Fruit fly (Drosophila melanogaster) whole organism, embryonic: ENCODE data around the gene Fatp1.

Experiments
- BEAF-32 ChIP-seq: fragments of 200-800 bp; sonication (Bioruptor generic); optimal IDR thresholded peaks from 3 replicates; lab custom pipeline; 2017; ENCODE audit warnings: missing biosample characterization, missing genetic modification characterization, mild to moderate bottlenecking, moderate library complexity, missing genetic modification reagents
- CG10274 ChIP-seq: fragments of 200-800 bp; sonication (Bioruptor generic); optimal IDR thresholded peaks from 3 replicates; lab custom pipeline; 2017; ENCODE audit warnings: missing biosample characterization, mild to moderate bottlenecking, missing genetic modification characterization
- CG10431 ChIP-seq: fragments of 200-800 bp; sonication (Bioruptor generic); optimal IDR thresholded peaks from 3 replicates; lab custom pipeline; 2018; ENCODE audit warnings: missing biosample characterization, mild to moderate bottlenecking, missing genetic modification characterization
- CG11398 ChIP-seq: fragments of 200-800 bp; sonication (Bioruptor generic); optimal IDR thresholded peaks from 2 replicates; lab custom pipeline; 2016; ENCODE audit warnings: missing biosample characterization, missing genetic modification characterization
- CG11560 ChIP-seq: fragments of 200-800 bp; sonication (Bioruptor generic); IDR thresholded peaks from 3 replicates; pipeline ENCODE4 v1.3.6; 2022; ENCODE audit warnings: missing biosample characterization, missing genetic modification characterization
- CG12104 ChIP-seq: fragments of 200-800 bp; sonication (Bioruptor generic); optimal IDR thresholded peaks from 3 replicates; lab custom pipeline; 2016; ENCODE audit warnings: missing biosample characterization, missing genetic modification characterization
- CG12744 ChIP-seq: fragments of 200-800 bp; sonication (Bioruptor generic); optimal IDR thresholded peaks from 2 replicates; lab custom pipeline; 2016; ENCODE audit warnings: missing biosample characterization, missing genetic modification characterization
- CG13123 ChIP-seq: fragments of 200-800 bp; sonication (Bioruptor generic); optimal IDR thresholded peaks from 2 replicates; lab custom pipeline; 2016; ENCODE audit warnings: missing biosample characterization, missing genetic modification characterization
- CG14014 ChIP-seq: fragments of 200-800 bp; sonication (Bioruptor generic); IDR thresholded peaks from 2 replicates; pipeline ENCODE4 v1.3.6; 2022; ENCODE audit warnings: missing biosample characterization, missing genetic modification characterization
- CG14050 ChIP-seq: fragments of 200-800 bp; sonication (Bioruptor generic); IDR thresholded peaks from 3 replicates; pipeline ENCODE4 v1.3.6; 2022; ENCODE audit warnings: missing biosample characterization, missing genetic modification characterization
- CG15514 ChIP-seq: fragments of 200-800 bp; sonication (Bioruptor generic); optimal IDR thresholded peaks from 3 replicates; lab custom pipeline; 2017; ENCODE audit warnings: missing biosample characterization, missing genetic modification characterization, mild to moderate bottlenecking, moderate library complexity, missing genetic modification reagents
- CG17328 ChIP-seq: fragments of 200-800 bp; sonication (Bioruptor generic); IDR thresholded peaks from 2 replicates; pipeline ENCODE4 v1.3.6; 2022; ENCODE audit warnings: missing biosample characterization, missing genetic modification characterization
- CG17612 ChIP-seq: fragments of 200-800 bp; sonication (Bioruptor generic); IDR thresholded peaks from 2 replicates; pipeline ENCODE4 v1.3.6; 2022; ENCODE audit warnings: missing biosample characterization, missing genetic modification characterization
- CG18011 ChIP-seq: fragments of 200-800 bp; sonication (Bioruptor generic); optimal IDR thresholded peaks from 2 replicates; lab custom pipeline; 2017; ENCODE audit warnings: missing biosample characterization, missing genetic modification characterization, mild to moderate bottlenecking, moderate library complexity, missing genotype
- CG18476 ChIP-seq: fragments of 200-800 bp; sonication (Bioruptor generic); optimal IDR thresholded peaks from 2 replicates; lab custom pipeline; 2016; ENCODE audit warnings: missing biosample characterization, mild to moderate bottlenecking, missing genetic modification characterization
- CG18619 ChIP-seq: fragments of 200-800 bp; sonication (Bioruptor generic); optimal IDR thresholded peaks from 3 replicates; lab custom pipeline; 2017; ENCODE audit warnings: missing biosample characterization, mild to moderate bottlenecking, missing genetic modification characterization
- CG31224 ChIP-seq: fragments of 200-800 bp; sonication (Bioruptor generic); IDR thresholded peaks from 2 replicates; pipeline ENCODE4 v1.3.6; 2022; ENCODE audit warnings: missing biosample characterization, missing genetic modification characterization
- CG31441 ChIP-seq: fragments of 200-800 bp; sonication (Bioruptor generic); IDR thresholded peaks from 2 replicates; pipeline ENCODE4 v1.3.6; 2022; ENCODE audit warnings: missing biosample characterization, missing genetic modification characterization
- CG32532 ChIP-seq: fragments of 200-800 bp; sonication (Bioruptor generic); IDR thresholded peaks from 2 replicates; pipeline ENCODE4 v1.3.6; 2022; ENCODE audit warnings: missing biosample characterization, missing genetic modification characterization
- CG34422 ChIP-seq: fragments of 200-800 bp; sonication (Bioruptor generic); IDR thresholded peaks from 3 replicates; pipeline ENCODE4 v1.3.6; 2022; ENCODE audit warnings: missing biosample characterization, missing genetic modification characterization
- CG4730 ChIP-seq: fragments of 200-800 bp; sonication (Bioruptor generic); IDR thresholded peaks from 2 replicates; pipeline ENCODE4 v1.3.6; 2022; ENCODE audit warnings: missing biosample characterization, missing genetic modification characterization
- CG6254 ChIP-seq: fragments of 200-800 bp; sonication (Bioruptor generic); optimal IDR thresholded peaks from 3 replicates; lab custom pipeline; 2017; ENCODE audit warnings: mild to moderate bottlenecking, missing biosample characterization, missing genetic modification reagents, missing genetic modification characterization
- CG8290 ChIP-seq, 3 experiments: fragments of 200-800 bp; sonication (Bioruptor generic); optimal IDR thresholded peaks; 2 replicates each; lab custom pipeline; 2016 to 2019; ENCODE audit warnings: missing biosample characterization in 3 of 3, missing genetic modification characterization in 3 of 3, mild to moderate bottlenecking in 2 of 3, moderate library complexity in 1 of 3
- CG9797 ChIP-seq: fragments of 200-800 bp; sonication (Bioruptor generic); optimal IDR thresholded peaks from 3 replicates; lab custom pipeline; 2018; ENCODE audit warnings: missing biosample characterization, mild to moderate bottlenecking, missing genetic modification characterization
- Chrac-16 ChIP-seq: fragments of 200-800 bp; sonication (Bioruptor generic); optimal IDR thresholded peaks from 3 replicates; lab custom pipeline; 2016; ENCODE audit warnings: missing biosample characterization, missing genetic modification characterization
- Dad ChIP-seq: fragments of 200-800 bp; sonication (Bioruptor generic); optimal IDR thresholded peaks from 3 replicates; lab custom pipeline; 2016; ENCODE audit warnings: missing biosample characterization, missing genetic modification characterization
- Dfd ChIP-seq, 2 experiments: fragments of >200 bp; optimal IDR thresholded peaks; 2 replicates each; lab custom pipeline; 2017; ENCODE audit warnings: missing biosample characterization in 2 of 2, missing genetic modification characterization in 2 of 2
- Dip3 ChIP-seq: fragments of 200-800 bp; sonication (Bioruptor generic); optimal IDR thresholded peaks from 3 replicates; lab custom pipeline; 2016; ENCODE audit warnings: missing biosample characterization, missing genetic modification characterization
- Eip74EF ChIP-seq, 2 experiments: fragments of 200-800 bp in 1 of 2; fragments of >200 bp in 1 of 2; sonication (Bioruptor generic) in 1 of 2; optimal IDR thresholded peaks; 2 replicates each; lab custom pipeline; 2017 to 2019; ENCODE audit warnings: missing biosample characterization in 2 of 2, missing genetic modification characterization in 2 of 2, mild to moderate bottlenecking in 1 of 2, moderate library complexity in 1 of 2
- Fer3 ChIP-seq: fragments of 200-800 bp; sonication (Bioruptor generic); optimal IDR thresholded peaks from 2 replicates; lab custom pipeline; 2018; ENCODE audit warnings: missing biosample characterization, mild to moderate bottlenecking, missing genetic modification characterization, moderate library complexity
- HLH3B ChIP-seq: fragments of 200-800 bp; sonication (Bioruptor generic); IDR thresholded peaks from 2 replicates; pipeline ENCODE4 v1.3.6; 2022; ENCODE audit warnings: missing biosample characterization, missing genetic modification characterization
- MBD-R2 ChIP-seq: fragments of 200-800 bp; sonication (Bioruptor generic); IDR thresholded peaks from 2 replicates; pipeline ENCODE4 v1.3.6; 2022; ENCODE audit warnings: missing biosample characterization, missing genetic modification characterization
- MESR4 ChIP-seq: fragments of 200-800 bp; sonication (Bioruptor generic); optimal IDR thresholded peaks from 2 replicates; lab custom pipeline; 2018; ENCODE audit warnings: missing biosample characterization, mild to moderate bottlenecking, missing genetic modification characterization, moderate library complexity
- Mad ChIP-seq: fragments of 200-800 bp; sonication (Bioruptor generic); optimal IDR thresholded peaks from 2 replicates; lab custom pipeline; 2016; ENCODE audit warnings: missing biosample characterization, missing genetic modification characterization
- Ravus ChIP-seq: fragments of 200-800 bp; sonication (Bioruptor generic); IDR thresholded peaks from 2 replicates; pipeline ENCODE4 v1.3.6; 2022; ENCODE audit warnings: missing biosample characterization, missing genetic modification characterization
- Sry-β ChIP-seq: fragments of 200-800 bp; sonication (Bioruptor generic); optimal IDR thresholded peaks from 2 replicates; lab custom pipeline; 2018; ENCODE audit warnings: missing biosample characterization, mild to moderate bottlenecking, missing genetic modification characterization, moderate library complexity
- Vsx1 ChIP-seq: fragments of 200-800 bp; sonication (Bioruptor generic); optimal IDR thresholded peaks from 2 replicates; lab custom pipeline; 2017; ENCODE audit warnings: missing biosample characterization, mild to moderate bottlenecking, missing genetic modification characterization, missing genetic modification reagents
- Xbp1 ChIP-seq: fragments of 200-800 bp; sonication (Bioruptor generic); optimal IDR thresholded peaks from 3 replicates; lab custom pipeline; 2016; ENCODE audit warnings: missing biosample characterization, mild to moderate bottlenecking, missing genetic modification characterization
- cg ChIP-seq: fragments of 200-800 bp; sonication (Bioruptor generic); optimal IDR thresholded peaks from 3 replicates; lab custom pipeline; 2019; ENCODE audit warnings: missing biosample characterization, mild to moderate bottlenecking, missing genetic modification characterization, moderate library complexity
- ftz-f1 ChIP-seq: fragments of 200-800 bp; sonication (Bioruptor generic); optimal IDR thresholded peaks from 2 replicates; lab custom pipeline; 2016; ENCODE audit warnings: missing biosample characterization, missing genetic modification characterization
- jigr1 ChIP-seq: fragments of 200-800 bp; sonication (Bioruptor generic); IDR thresholded peaks from 3 replicates; pipeline ENCODE4 v1.3.6; 2022; ENCODE audit warnings: missing biosample characterization, missing genetic modification characterization
- ken ChIP-seq: fragments of 200-800 bp; sonication (Bioruptor generic); IDR thresholded peaks from 3 replicates; pipeline ENCODE4 v1.3.6; 2022; ENCODE audit warnings: missing biosample characterization, missing genetic modification characterization
- lola ChIP-seq, 3 experiments: fragments of >200 bp in 2 of 3; fragments of 200-800 bp in 1 of 3; sonication (Bioruptor generic) in 1 of 3; optimal IDR thresholded peaks; 2 replicates each; lab custom pipeline; 2017 to 2019; ENCODE audit warnings: missing biosample characterization in 3 of 3, missing genetic modification characterization in 3 of 3, mild to moderate bottlenecking in 1 of 3, moderate library complexity in 1 of 3
- maf-S ChIP-seq: fragments of 200-800 bp; sonication (Bioruptor generic); optimal IDR thresholded peaks from 2 replicates; lab custom pipeline; 2016; ENCODE audit warnings: missing biosample characterization, missing genetic modification characterization
- odd ChIP-seq: fragments of 200-800 bp; sonication (Bioruptor generic); optimal IDR thresholded peaks from 2 replicates; lab custom pipeline; 2017; ENCODE audit warnings: missing biosample characterization, mild to moderate bottlenecking, missing genetic modification characterization
- pb ChIP-seq: fragments of 200-800 bp; sonication (Bioruptor generic); optimal IDR thresholded peaks from 3 replicates; lab custom pipeline; 2016; ENCODE audit warnings: missing biosample characterization, missing genetic modification characterization
- slp2 ChIP-seq: fragments of 200-800 bp; sonication (Bioruptor generic); optimal IDR thresholded peaks from 2 replicates; lab custom pipeline; 2016; ENCODE audit warnings: missing biosample characterization, missing genetic modification characterization
- sr ChIP-seq: fragments of 200-800 bp; sonication (Bioruptor generic); IDR thresholded peaks from 3 replicates; pipeline ENCODE4 v1.3.6; 2022; ENCODE audit warnings: missing biosample characterization, missing genetic modification characterization
- trh ChIP-seq: fragments of 200-800 bp; sonication (Bioruptor generic); optimal IDR thresholded peaks from 2 replicates; lab custom pipeline; 2016; ENCODE audit warnings: missing biosample characterization, missing genetic modification characterization

The Fatp1 gene

dm6 chr2L:10526953-10527584, 10.1 kb upstream of the Fatp1 start, which contains the start of gene Lip4 (continued):
- TF ChIP-seq CG13123 (peak; percentile 59), CG17328 (GFP tag; lab: Robert Waterston, UW) (peak; percentile 79), CG10431 (GFP tag; lab: Kevin White, UChicago) (no peak), MBD-R2 (GFP tag; lab: Robert Waterston, UW) (peak; percentile 45; the same call in 1 of the 2 replicates), CG14050 (peak; percentile 66; the same call in 2 of the 3 replicates), CG11398 (no peak), CG4730 (GFP tag; lab: Robert Waterston, UW) (peak; percentile 66; the same call in 1 of the 2 replicates), cg (GFP tag; lab: Kevin White, UChicago) (no peak), CG34422 (GFP tag; lab: Robert Waterston, UW) (peak; percentile 69; the same call in 2 of the 3 replicates), Dip3 (GFP tag; lab: Kevin White, UChicago) (peak; percentile 23), Dad (peak; percentile 42), CG31224 (GFP tag; lab: Robert Waterston, UW) (peak; percentile 46), CG12104 (GFP tag; lab: Kevin White, UChicago) (peak; percentile 44), CG32532 (GFP tag; lab: Robert Waterston, UW) (peak; percentile 81), MESR4 (GFP tag; lab: Kevin White, UChicago) (no peak), slp2 (GFP tag; lab: Kevin White, UChicago) (no peak), Ravus (GFP tag; lab: Robert Waterston, UW) (peak; percentile 42), CG15514 (GFP tag; lab: Kevin White, UChicago) (peak; percentile 61), jigr1 (GFP tag; lab: Robert Waterston, UW) (no peak), trh (peak; percentile 49), Dfd (GFP tag; optimal IDR thresholded peaks at IDR 0.05; lab: Kevin White, UChicago) (no peak), CG6254 (GFP tag; lab: Kevin White, UChicago) (no peak), CG17612 (GFP tag; lab: Robert Waterston, UW) (peak; percentile 43; the same call in 1 of the 2 replicates), Xbp1 (GFP tag; lab: Kevin White, UChicago) (peak; percentile 77), sr (GFP tag; lab: Robert Waterston, UW) (no peak), CG9797 (GFP tag; lab: Kevin White, UChicago) (no peak), CG18619 (GFP tag; lab: Kevin White, UChicago) (peak; percentile 54), Mad (GFP tag; lab: Kevin White, UChicago) (peak; percentile 31), HLH3B (GFP tag; lab: Robert Waterston, UW) (peak; percentile 83), CG10274 (GFP tag; lab: Kevin White, UChicago) (no peak), CG8290 (GFP tag; optimal IDR thresholded peaks at IDR 0.05; lab: Kevin White, UChicago) (peak; percentile 18), CG8290 (tag; optimal IDR thresholded peaks at IDR 0.05; lab: Kevin White, UChicago) (peak in 1 of 2 experiments; percentile 60), CG18011 (GFP tag; lab: Kevin White, UChicago) (peak; percentile 56), ftz-f1 (no peak), odd (peak; percentile 58), lola (GFP tag; optimal IDR thresholded peaks at IDR 0.05; lab: Kevin White, UChicago) (peak in 1 of 3 experiments; percentile 53), ken (GFP tag; lab: Robert Waterston, UW) (peak; percentile 33; the same call in 1 of the 3 replicates), BEAF-32 (GFP tag; lab: Kevin White, UChicago) (no peak), pb (no peak), Sry-β (GFP tag; lab: Kevin White, UChicago) (no peak), CG14014 (GFP tag; lab: Robert Waterston, UW) (peak; percentile 82), Chrac-16 (GFP tag; lab: Kevin White, UChicago) (peak; percentile 50), CG31441 (peak; percentile 84), Fer3 (tag; lab: Kevin White, UChicago) (peak; percentile 74), CG11560 (tag; lab: Robert Waterston, UW) (0 out of 3 replicates have a peak, but pooled peaks have one; percentile 35), CG12744 (GFP tag; lab: Kevin White, UChicago) (peak; percentile 26), Eip74EF (GFP tag; optimal IDR thresholded peaks at IDR 0.05; lab: Kevin White, UChicago) (peak in 1 of 2 experiments; percentile 67), Vsx1 (GFP tag; lab: Kevin White, UChicago) (no peak), maf-S (GFP tag; lab: Kevin White, UChicago) (peak; percentile 22), CG18476 (GFP tag; lab: Kevin White, UChicago) (peak; percentile 59)
